Worm (Caenorhabditis elegans) whole organism, early embryonic: Measurements from ENCODE around the gene str-68.

ENCODE experiments used
- ama-1 ChIP-seq: fragments of 150-350 bp; optimal IDR thresholded peaks from 2 replicates; lab custom pipeline; 2014
- ceh-36 ChIP-seq: sonication (generic microtip); optimal IDR thresholded peaks from 2 replicates; lab custom pipeline; 2016; ENCODE audit warnings: missing genetic modification characterization, inconsistent platforms, missing compliant biosample characterization
- flt-1 ChIP-seq: fragments of 200-800 bp; sonication (Bioruptor generic); IDR thresholded peaks from 2 replicates; pipeline ENCODE4 v1.3.6; 2022; ENCODE audit warnings: missing genetic modification characterization, missing compliant biosample characterization
- pes-1 ChIP-seq: fragments of 200-800 bp; sonication (Bioruptor generic); IDR thresholded peaks from 2 replicates; pipeline ENCODE4 v1.3.6; 2022; ENCODE audit warnings: missing genetic modification reagents, missing genetic modification characterization, missing compliant biosample characterization
- tbx-37 ChIP-seq: fragments of 200-800 bp; sonication (Bioruptor generic); conservative IDR thresholded peaks from 2 replicates; pipeline ENCODE4 v1.3.6; 2022; ENCODE audit warnings: missing genetic modification reagents, missing genetic modification characterization, missing compliant biosample characterization

DNA sequence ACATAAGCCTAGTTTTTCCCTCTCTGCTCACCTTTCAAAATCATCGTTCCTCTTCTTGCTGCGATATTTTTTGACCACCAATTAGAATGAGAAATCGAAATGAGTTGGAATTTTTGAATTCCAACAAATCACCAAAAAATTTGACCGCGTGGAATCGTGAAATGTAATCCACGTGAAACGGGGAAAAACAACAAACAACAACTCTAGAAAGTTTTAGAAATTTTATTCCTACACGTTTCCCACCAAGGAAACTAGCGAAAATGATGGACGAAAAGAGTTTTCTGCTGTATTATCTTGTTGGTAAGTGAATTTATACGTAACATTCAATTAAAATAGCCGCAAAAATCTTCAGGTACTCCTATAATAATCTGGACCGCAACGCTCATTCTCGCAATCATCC, 31.1 kb upstream of the str-68 start, which contains the start of the genes irld-3 and F02C9.1:
- TF ChIP-seq ama-1 (no peak), ceh-36 (no peak), flt-1 (no peak), tbx-37 (GFP tag; lab: Robert Waterston, UW) (no peak), pes-1 (GFP tag; lab: Robert Waterston, UW) (no peak)
